Fruit fly (Drosophila melanogaster) S2 (cell line): ENCODE results near the gene CG34310.

Experiments
- CG8478 ChIP-seq: fragments of >200 bp; optimal IDR thresholded peaks from 2 replicates; lab custom pipeline; 2018
- CTCF ChIP-seq, 2 experiments: fragments of >200 bp; optimal IDR thresholded peaks; 2 replicates each; lab custom pipeline; 2018

- no peak for TF ChIP-seq CTCF (optimal IDR thresholded peaks at IDR 0.05; lab: Kevin White, UChicago)
- TF ChIP-seq CG8478: no peak
Observed at dm6 chr2L:6686612-6687011, 23.1 kb downstream of the CG34310 start, which contains the start of gene CG11327.
